Fruit fly (Drosophila melanogaster): ENCODE results near the gene CG32365.
A peak's percentile ranks its signal among the peaks of the same experiment; 100 is the strongest.

CG32365 gene

dm6 chr3L:7903489-7904150 lies 34.8 kb downstream of the CG32365 start (continued):
- TF ChIP-seq Hmr (GFP tag; optimal IDR thresholded peaks at IDR 0.05) (peak; percentile 60), Ada2b (GFP tag; IDR thresholded peaks at IDR 0.05) (peak; percentile 82), Lim3 (GFP tag; IDR thresholded peaks at IDR 0.05) (0 out of 2 replicates have a peak, but pooled peaks have one; percentile 51), Nf-YC (tag; optimal IDR thresholded peaks at IDR 0.05) (no peak), bcd (GFP tag; optimal IDR thresholded peaks at IDR 0.05) (peak; percentile 80), HLH4C (GFP tag; IDR thresholded peaks at IDR 0.05; ENCODE audit: partially characterized antibody) (no peak), CG11696 (GFP tag; IDR thresholded peaks at IDR 0.05) (peak; percentile 59; the same call in 1 of the 2 replicates), CG8359 (GFP tag; optimal IDR thresholded peaks at IDR 0.05; ENCODE audit: borderline replicate concordance) (peak; percentile 78), CG6689 (GFP tag; IDR thresholded peaks at IDR 0.05) (peak; percentile 83), sob (GFP tag; IDR thresholded peaks at IDR 0.05) (peak; percentile 80), Med (GFP tag) (peak; percentile 96), odd (GFP tag; optimal IDR thresholded peaks at IDR 0.05) (peak; percentile 63), CG34422 (GFP tag; IDR thresholded peaks at IDR 0.05) (peak; percentile 74), kay (GFP tag; optimal IDR thresholded peaks at IDR 0.05) (peak; percentile 58), CG12236 (GFP tag; optimal IDR thresholded peaks at IDR 0.05) (peak; percentile 84), slou (GFP tag; optimal IDR thresholded peaks at IDR 0.05) (peak; percentile 4), zen2 (GFP tag; IDR thresholded peaks at IDR 0.05; ENCODE audit: partially characterized antibody) (no peak), NC2α (GFP tag; optimal IDR thresholded peaks at IDR 0.05) (peak; percentile 61), CG4707 (GFP tag; optimal IDR thresholded peaks at IDR 0.05) (peak; percentile 84), dmrt99B (tag; optimal IDR thresholded peaks at IDR 0.05) (peak; percentile 90), fd102C (GFP tag; optimal IDR thresholded peaks at IDR 0.05) (peak; percentile 21), Camta (GFP tag; optimal IDR thresholded peaks at IDR 0.05) (peak; percentile 92), CG18764 (GFP tag; optimal IDR thresholded peaks at IDR 0.05) (peak; percentile 86), grau (tag; optimal IDR thresholded peaks at IDR 0.05) (peak; percentile 86), CG8388 (GFP tag; optimal IDR thresholded peaks at IDR 0.05) (peak; percentile 87), CG13123 (GFP tag; optimal IDR thresholded peaks at IDR 0.05) (peak; percentile 77), maf-S (GFP tag; optimal IDR thresholded peaks at IDR 0.05) (peak; percentile 67), CG4282 (GFP tag; optimal IDR thresholded peaks at IDR 0.05) (peak; percentile 11), CG14860 (GFP tag; IDR thresholded peaks at IDR 0.05; ENCODE audit: partially characterized antibody) (no peak), Xrp1 (GFP tag; IDR thresholded peaks at IDR 0.05) (peak; percentile 92), trem (tag; optimal IDR thresholded peaks at IDR 0.05) (peak; percentile 87), CG11695 (GFP tag; IDR thresholded peaks at IDR 0.05) (peak; percentile 77; the same call in 2 of the 3 replicates), CG10654 (GFP tag; optimal IDR thresholded peaks at IDR 0.05) (peak; percentile 75), vnd (GFP tag; IDR thresholded peaks at IDR 0.05; ENCODE audit: partially characterized antibody) (no peak), grn (GFP tag; optimal IDR thresholded peaks at IDR 0.05) (peak; percentile 45), pros (GFP tag; optimal IDR thresholded peaks at IDR 0.05) (peak; percentile 7), ken (GFP tag; IDR thresholded peaks at IDR 0.05) (peak; percentile 84), Ets65A (GFP tag) (peak; percentile 12), CG2889 (GFP tag; IDR thresholded peaks at IDR 0.05) (peak; percentile 60; the same call in 1 of the 3 replicates), E2f2 (GFP tag; IDR thresholded peaks at IDR 0.05) (peak; percentile 61; the same call in 1 of the 2 replicates), Fer2 (tag; optimal IDR thresholded peaks at IDR 0.05) (peak; percentile 67), CG11093 (GFP tag; IDR thresholded peaks at IDR 0.05) (peak; percentile 69; the same call in 2 of the 3 replicates), lilli (GFP tag; optimal IDR thresholded peaks at IDR 0.05) (peak; percentile 77), lmd (GFP tag; IDR thresholded peaks at IDR 0.05) (peak; percentile 88), CG31224 (GFP tag; IDR thresholded peaks at IDR 0.05) (no peak; the same call in none of the 2 replicates), CG15696 (tag; optimal IDR thresholded peaks at IDR 0.05) (peak; percentile 84), nerfin-1 (tag; optimal IDR thresholded peaks at IDR 0.05) (peak; percentile 85), row (GFP tag; IDR thresholded peaks at IDR 0.05) (peak; percentile 86), dysf (GFP tag; IDR thresholded peaks at IDR 0.05) (peak; percentile 86), Asciz (GFP tag; optimal IDR thresholded peaks at IDR 0.05) (peak; percentile 90)

All from whole organism, embryonic.